Fruit fly (Drosophila melanogaster): ENCODE measurements around the gene eIF3f1.

Gene eIF3f1

dm6 chr3R:4713775-4714360 lies at the start of gene eIF3f1:
eIF3f1 (minus strand) TSS chr3R:4714182.
- TF ChIP-seq hb (GFP tag; IDR thresholded peaks at IDR 0.05; ENCODE audit: partially characterized antibody) (peak; percentile 99), CG1529 (GFP tag; optimal IDR thresholded peaks at IDR 0.05) (no peak), nerfin-2 (GFP tag; IDR thresholded peaks at IDR 0.05; ENCODE audit: partially characterized antibody) (peak; percentile 98), Poxn (GFP tag; IDR thresholded peaks at IDR 0.05) (no peak), dimm (GFP tag; IDR thresholded peaks at IDR 0.05) (no peak), CG6272 (GFP tag; IDR thresholded peaks at IDR 0.05) (peak; percentile 60), zen2 (GFP tag; IDR thresholded peaks at IDR 0.05; ENCODE audit: partially characterized antibody) (peak; percentile 99), crp (GFP tag; optimal IDR thresholded peaks at IDR 0.05) (peak in 1 of 2 experiments; percentile 32), Six4 (GFP tag; optimal IDR thresholded peaks at IDR 0.05) (no peak), Dad (GFP tag; optimal IDR thresholded peaks at IDR 0.05) (peak; percentile 9), Dip3 (GFP tag; optimal IDR thresholded peaks at IDR 0.05) (peak; percentile 5), CG7963 (GFP tag; IDR thresholded peaks at IDR 0.05; ENCODE audit: partially characterized antibody) (peak; percentile 99), Dp (GFP tag; optimal IDR thresholded peaks at IDR 0.05) (peak; percentile 90), pum (GFP tag; optimal IDR thresholded peaks at IDR 0.05) (no peak), Sin3A (optimal IDR thresholded peaks at IDR 0.05) (peak; percentile 60), CG13123 (GFP tag; optimal IDR thresholded peaks at IDR 0.05) (no peak), chif (GFP tag; optimal IDR thresholded peaks at IDR 0.05) (no peak), chinmo (GFP tag; IDR thresholded peaks at IDR 0.05; ENCODE audit: partially characterized antibody) (peak; percentile 99), TFAM (GFP tag; optimal IDR thresholded peaks at IDR 0.05) (no peak), slbo (GFP tag; IDR thresholded peaks at IDR 0.05) (peak; percentile 50; the same call in 1 of the 2 replicates), hbn (GFP tag; IDR thresholded peaks at IDR 0.05; ENCODE audit: partially characterized antibody) (peak; percentile 98), zen (tag; optimal IDR thresholded peaks at IDR 0.05) (peak; percentile 12), caup (GFP tag; optimal IDR thresholded peaks at IDR 0.05; ENCODE audit: severe bottlenecking) (no peak), unc-4 (GFP tag; IDR thresholded peaks at IDR 0.05; ENCODE audit: partially characterized antibody) (peak; percentile 98), Fer1 (GFP tag; optimal IDR thresholded peaks at IDR 0.05) (peak; percentile 65), odd (GFP tag; optimal IDR thresholded peaks at IDR 0.05) (no peak), Camta (GFP tag; optimal IDR thresholded peaks at IDR 0.05) (peak; percentile 21), stc (GFP tag; IDR thresholded peaks at IDR 0.05) (peak; percentile 10; the same call in 1 of the 2 replicates), Oaz (GFP tag; IDR thresholded peaks at IDR 0.05) (no peak), CG18262 (tag; optimal IDR thresholded peaks at IDR 0.05) (peak; percentile 12), Med (GFP tag) (peak; percentile 90), gro (GFP tag; optimal IDR thresholded peaks at IDR 0.05) (peak; percentile 10), CG2129 (GFP tag; IDR thresholded peaks at IDR 0.05; ENCODE audit: partially characterized antibody) (peak; percentile 94), CG9437 (GFP tag; optimal IDR thresholded peaks at IDR 0.05) (peak; percentile 13), Lhr (GFP tag; optimal IDR thresholded peaks at IDR 0.05) (peak; percentile 32), CG6689 (GFP tag; IDR thresholded peaks at IDR 0.05) (0 out of 2 replicates have a peak, but pooled peaks have one; percentile 17), CG34376 (GFP tag; optimal IDR thresholded peaks at IDR 0.05) (peak; percentile 58), CG16779 (GFP tag; IDR thresholded peaks at IDR 0.05) (no peak), HmgD (GFP tag; optimal IDR thresholded peaks at IDR 0.05) (peak; percentile 28), CG32772 (GFP tag; IDR thresholded peaks at IDR 0.05) (no peak), CG8290 (GFP tag; optimal IDR thresholded peaks at IDR 0.05) (no peak), CG8290 (tag; optimal IDR thresholded peaks at IDR 0.05) (peak in 1 of 2 experiments; percentile 81), fd64A (GFP tag; optimal IDR thresholded peaks at IDR 0.05) (no peak), nmo (GFP tag; optimal IDR thresholded peaks at IDR 0.05) (peak; percentile 29), E2f1 (GFP tag; IDR thresholded peaks at IDR 0.05) (no peak), tna (GFP tag; IDR thresholded peaks at IDR 0.05; ENCODE audit: partially characterized antibody) (peak; percentile 99), CG15011 (GFP tag; optimal IDR thresholded peaks at IDR 0.05) (no peak), aop (GFP tag; IDR thresholded peaks at IDR 0.05) (no peak), CG17361 (GFP tag; IDR thresholded peaks at IDR 0.05) (0 out of 3 replicates have a peak, but pooled peaks have one; percentile 40), CG13624 (GFP tag; optimal IDR thresholded peaks at IDR 0.05) (peak; percentile 46)

All from whole organism, embryonic.